Worm (Caenorhabditis elegans) whole organism, L4 larva: Measurements from ENCODE around the gene cut-4.

Source experiments
- F26F4.8 ChIP-seq: fragments of 200-800 bp; sonication (Bioruptor generic); conservative IDR thresholded peaks from 2 replicates; pipeline ENCODE4 v1.3.6; 2022; ENCODE audit warnings: missing genetic modification characterization, missing compliant biosample characterization
- F44E2.7 ChIP-seq: fragments of 200-800 bp; sonication (Bioruptor generic); IDR thresholded peaks from 2 replicates; pipeline ENCODE4 v2.1.2; 2022; ENCODE audit warnings: missing genetic modification characterization, missing compliant biosample characterization
- F49E8.2 ChIP-seq: sonication (generic microtip); optimal IDR thresholded peaks from 2 replicates; lab custom pipeline; 2016; ENCODE audit warnings: missing compliant biosample characterization, mild to moderate bottlenecking, missing genetic modification characterization, borderline replicate concordance
- T20F7.1 ChIP-seq: fragments of 200-800 bp; sonication (Bioruptor generic); optimal IDR thresholded peaks from 2 replicates; lab custom pipeline; 2018; ENCODE audit warnings: mild to moderate bottlenecking, missing genetic modification characterization, missing compliant biosample characterization
- T26A8.4 ChIP-seq: fragments of 200-800 bp; sonication (Bioruptor generic); IDR thresholded peaks from 2 replicates; pipeline ENCODE4 v1.3.6; 2022; ENCODE audit warnings: missing genetic modification characterization, missing compliant biosample characterization
- Y5F2A.4 ChIP-seq: fragments of 200-800 bp; sonication (Bioruptor generic); optimal IDR thresholded peaks from 2 replicates; lab custom pipeline; 2018; ENCODE audit warnings: mild to moderate bottlenecking, missing genetic modification characterization, missing compliant biosample characterization
- aly-2 ChIP-seq: sonication (generic microtip); optimal IDR thresholded peaks from 2 replicates; lab custom pipeline; 2018; ENCODE audit warnings: missing biosample characterization, missing genetic modification characterization
- ceh-32 ChIP-seq: sonication (generic microtip); optimal IDR thresholded peaks from 2 replicates; lab custom pipeline; 2016; ENCODE audit warnings: mild to moderate bottlenecking, missing genetic modification characterization, missing compliant biosample characterization; ENCODE audit not compliant: poor library complexity
- ceh-62 ChIP-seq: sonication (generic microtip); optimal IDR thresholded peaks from 2 replicates; lab custom pipeline; 2017; ENCODE audit warnings: missing biosample characterization, missing genetic modification characterization
- ceh-82 ChIP-seq: sonication (generic microtip); optimal IDR thresholded peaks from 2 replicates; lab custom pipeline; 2017; ENCODE audit warnings: missing biosample characterization, missing genetic modification characterization
- ces-1 ChIP-seq: fragments of 150-350 bp; sonication (generic microtip); optimal IDR thresholded peaks from 4 replicates; lab custom pipeline; 2014; ENCODE audit warnings: missing biosample characterization, missing genetic modification reagents, missing genetic modification characterization
- cey-2 ChIP-seq: sonication (generic microtip); optimal IDR thresholded peaks from 3 replicates; lab custom pipeline; 2017; ENCODE audit warnings: missing genetic modification characterization, mild to moderate bottlenecking, missing compliant biosample characterization, antibody characterized with exemption, borderline replicate concordance; ENCODE audit not compliant: insufficient read depth
- daf-12 ChIP-seq: fragments of 150-350 bp; optimal IDR thresholded peaks from 2 replicates; lab custom pipeline; 2014; ENCODE audit warnings: missing biosample characterization, missing genetic modification reagents, missing genetic modification characterization
- daf-19 ChIP-seq: fragments of 200-800 bp; sonication (Bioruptor generic); conservative IDR thresholded peaks from 2 replicates; pipeline ENCODE4 v1.3.6; 2022; ENCODE audit warnings: missing genetic modification characterization, missing compliant biosample characterization
- dpl-1 ChIP-seq: fragments of 150-350 bp; optimal IDR thresholded peaks from 2 replicates; lab custom pipeline; 2014; ENCODE audit warnings: missing biosample characterization, missing genetic modification reagents, missing genetic modification characterization
- egl-43 ChIP-seq: fragments of 200-800 bp; sonication (Bioruptor generic); IDR thresholded peaks from 2 replicates; pipeline ENCODE4 v1.3.6; 2022; ENCODE audit warnings: missing genetic modification reagents, missing genetic modification characterization, missing compliant biosample characterization
- fos-1 ChIP-seq: fragments of 150-350 bp; optimal IDR thresholded peaks from 2 replicates; lab custom pipeline; 2014; ENCODE audit warnings: missing biosample characterization, missing genetic modification characterization
- gei-8 ChIP-seq: fragments of 200-800 bp; sonication (Bioruptor generic); optimal IDR thresholded peaks from 2 replicates; lab custom pipeline; 2018; ENCODE audit warnings: mild to moderate bottlenecking, missing genetic modification characterization, missing compliant biosample characterization
- hlh-11 ChIP-seq: fragments of 200-800 bp; sonication (Bioruptor generic); optimal IDR thresholded peaks from 2 replicates; lab custom pipeline; 2018; ENCODE audit warnings: mild to moderate bottlenecking, missing genetic modification characterization, missing compliant biosample characterization
- hlh-30 ChIP-seq: sonication (generic microtip); optimal IDR thresholded peaks from 2 replicates; lab custom pipeline; 2017; ENCODE audit warnings: antibody characterized with exemption, mild to moderate bottlenecking, missing genetic modification characterization, missing compliant biosample characterization; ENCODE audit not compliant: insufficient read depth
- hmg-1.1 ChIP-seq: fragments of 200-800 bp; sonication (Bioruptor generic); IDR thresholded peaks from 2 replicates; pipeline ENCODE4 v1.3.6; 2022; ENCODE audit warnings: missing genetic modification reagents, missing genetic modification characterization, missing compliant biosample characterization
- jun-1 ChIP-seq: fragments of 150-350 bp; optimal IDR thresholded peaks from 2 replicates; lab custom pipeline; 2014; ENCODE audit warnings: missing biosample characterization, missing genetic modification reagents, missing genetic modification characterization
- lim-7 ChIP-seq: fragments of 200-800 bp; sonication (Bioruptor generic); IDR thresholded peaks from 2 replicates; pipeline ENCODE4 v1.3.6; 2022; ENCODE audit warnings: missing genetic modification characterization, missing compliant biosample characterization
- lin-1 ChIP-seq: fragments of 200-800 bp; sonication (Bioruptor generic); IDR thresholded peaks from 2 replicates; pipeline ENCODE4 v1.3.6; 2022; ENCODE audit warnings: missing genetic modification reagents, missing genetic modification characterization, missing compliant biosample characterization
- lin-13 ChIP-seq: fragments of 150-350 bp; optimal IDR thresholded peaks from 2 replicates; lab custom pipeline; 2014; ENCODE audit warnings: missing biosample characterization, missing genetic modification reagents, missing genetic modification characterization
- lin-29 ChIP-seq: fragments of 200-800 bp; sonication (Bioruptor generic); IDR thresholded peaks from 2 replicates; pipeline ENCODE4 v1.3.6; 2022; ENCODE audit warnings: missing genetic modification reagents, missing genetic modification characterization, missing compliant biosample characterization
- lin-39 ChIP-seq: fragments of 150-350 bp; optimal IDR thresholded peaks from 2 replicates; lab custom pipeline; 2014; ENCODE audit warnings: missing biosample characterization, missing genetic modification reagents, missing genetic modification characterization
- lir-3 ChIP-seq: sonication (generic microtip); optimal IDR thresholded peaks from 2 replicates; lab custom pipeline; 2016; ENCODE audit warnings: mild to moderate bottlenecking, missing genetic modification characterization, missing compliant biosample characterization
- madf-5 ChIP-seq, 2 experiments: fragments of 200-800 bp; sonication (Bioruptor generic); IDR thresholded peaks; 2 replicates each; pipeline ENCODE4 v1.3.6; 2022; ENCODE audit warnings: missing compliant biosample characterization in 2 of 2, missing genetic modification characterization in 2 of 2
- madf-9 ChIP-seq: fragments of 200-800 bp; sonication (Bioruptor generic); conservative IDR thresholded peaks from 2 replicates; pipeline ENCODE4 v1.3.6; 2022; ENCODE audit warnings: missing genetic modification reagents, missing genetic modification characterization, missing compliant biosample characterization
- mdt-29 ChIP-seq: fragments of 200-800 bp; sonication (Bioruptor generic); IDR thresholded peaks from 2 replicates; pipeline ENCODE4 v1.3.6; 2022; ENCODE audit warnings: missing genetic modification reagents, missing genetic modification characterization, missing compliant biosample characterization
- mxl-2 ChIP-seq: fragments of 200-800 bp; sonication (Bioruptor generic); conservative IDR thresholded peaks from 2 replicates; pipeline ENCODE4 v1.3.6; 2022; ENCODE audit warnings: missing genetic modification reagents, missing genetic modification characterization, missing compliant biosample characterization
- mxl-3 ChIP-seq: fragments of 200-800 bp; sonication (Bioruptor generic); optimal IDR thresholded peaks from 2 replicates; lab custom pipeline; 2018; ENCODE audit warnings: mild to moderate bottlenecking, missing genetic modification characterization, missing compliant biosample characterization
- nhr-11 ChIP-seq: fragments of 150-350 bp; optimal IDR thresholded peaks from 2 replicates; lab custom pipeline; 2014; ENCODE audit warnings: missing biosample characterization, missing genetic modification characterization
- nhr-237 ChIP-seq: sonication (generic microtip); optimal IDR thresholded peaks from 2 replicates; lab custom pipeline; 2017; ENCODE audit warnings: missing biosample characterization, missing genetic modification characterization
- nhr-25 ChIP-seq: sonication (generic microtip); optimal IDR thresholded peaks from 2 replicates; lab custom pipeline; 2017; ENCODE audit warnings: missing genetic modification characterization, mild to moderate bottlenecking, missing compliant biosample characterization, antibody characterized with exemption, moderate library complexity, borderline replicate concordance; ENCODE audit not compliant: insufficient read depth
- nhr-41 ChIP-seq: fragments of 200-800 bp; sonication (Bioruptor generic); IDR thresholded peaks from 2 replicates; pipeline ENCODE4 v1.3.6; 2022; ENCODE audit warnings: missing genetic modification reagents, missing genetic modification characterization, missing compliant biosample characterization
- nhr-42 ChIP-seq: fragments of 200-800 bp; sonication (Bioruptor generic); IDR thresholded peaks from 2 replicates; pipeline ENCODE4 v1.3.6; 2022; ENCODE audit warnings: missing genetic modification characterization, missing compliant biosample characterization
- nhr-48 ChIP-seq: sonication (generic microtip); optimal IDR thresholded peaks from 2 replicates; lab custom pipeline; 2016; ENCODE audit warnings: mild to moderate bottlenecking, missing genetic modification characterization, missing compliant biosample characterization
- nhr-76 ChIP-seq: fragments of 150-350 bp; optimal IDR thresholded peaks from 2 replicates; lab custom pipeline; 2014; ENCODE audit warnings: missing biosample characterization, missing genetic modification characterization
- nhr-77 ChIP-seq: fragments of 150-350 bp; optimal IDR thresholded peaks from 2 replicates; lab custom pipeline; 2014; ENCODE audit warnings: missing biosample characterization, missing genetic modification characterization
- pha-4 ChIP-seq, 2 experiments: fragments of 150-350 bp in 1 of 2; fragments of 200-800 bp in 1 of 2; sonication (Bioruptor generic) in 1 of 2; IDR thresholded peaks in 1 of 2; optimal IDR thresholded peaks in 1 of 2; 2 replicates each; pipeline versions ENCODE4 v1.3.6 to Lab custom; 2014 to 2022; ENCODE audit warnings: missing genetic modification characterization in 2 of 2, missing genetic modification reagents in 2 of 2, missing biosample characterization in 1 of 2, missing compliant biosample characterization in 1 of 2
- rbr-2 ChIP-seq: sonication (generic microtip); optimal IDR thresholded peaks from 2 replicates; lab custom pipeline; 2016; ENCODE audit warnings: missing genotype, missing genetic modification characterization, missing compliant biosample characterization
- snpc-1.2 ChIP-seq: fragments of 200-800 bp; sonication (Bioruptor generic); IDR thresholded peaks from 2 replicates; pipeline ENCODE4 v1.3.6; 2022; ENCODE audit warnings: missing genetic modification reagents, missing genetic modification characterization, missing compliant biosample characterization
- spr-1 ChIP-seq: sonication (generic microtip); optimal IDR thresholded peaks from 2 replicates; lab custom pipeline; 2016; ENCODE audit warnings: mild to moderate bottlenecking, missing genetic modification characterization, missing compliant biosample characterization
- unc-62 ChIP-seq, 3 experiments: fragments of 150-350 bp in 1 of 3; sonication (generic microtip); optimal IDR thresholded peaks in 2 of 3; peaks in 1 of 3; 1 replicate in 1 of 3; 2 replicates in 2 of 3; lab custom pipeline; 2014 to 2017; ENCODE audit warnings: missing biosample characterization in 3 of 3, missing genetic modification characterization in 3 of 3, missing genetic modification reagents in 3 of 3, missing genotype in 1 of 3
- zfp-3 ChIP-seq: fragments of 200-800 bp; sonication (Bioruptor generic); conservative IDR thresholded peaks from 2 replicates; pipeline ENCODE4 v1.3.6; 2022; ENCODE audit warnings: missing genetic modification reagents, missing genetic modification characterization, missing compliant biosample characterization
- zip-2 ChIP-seq: fragments of 150-350 bp; optimal IDR thresholded peaks from 2 replicates; lab custom pipeline; 2014; ENCODE audit warnings: missing biosample characterization, missing genetic modification characterization
- ztf-11 ChIP-seq: fragments of 150-350 bp; optimal IDR thresholded peaks from 2 replicates; lab custom pipeline; 2014; ENCODE audit warnings: missing biosample characterization, missing genetic modification characterization
- ztf-7 ChIP-seq: fragments of 150-350 bp; optimal IDR thresholded peaks from 2 replicates; lab custom pipeline; 2014; ENCODE audit warnings: missing biosample characterization, missing genetic modification characterization

Gene cut-4

ce11 chrII:10389038-10389437, 46.9 kb upstream of the cut-4 start (continued):
- TF ChIP-seq nhr-11 (tag; lab: Kevin White, UChicago) (peak; percentile 16), madf-5 (GFP tag; IDR thresholded peaks at IDR 0.05; lab: Robert Waterston, UW) (no peak), nhr-237 (no peak), nhr-25 (tag; lab: Kevin White, UChicago) (peak; percentile 78), pha-4 (GFP tag; IDR thresholded peaks at IDR 0.05; lab: Robert Waterston, UW) (0 out of 2 replicates have a peak, but pooled peaks have one; percentile 34), pha-4 (tag; optimal IDR thresholded peaks at IDR 0.05; lab: Kevin White, UChicago) (peak; percentile 73), T26A8.4 (peak; percentile 51; the same call in 1 of the 2 replicates), lir-3 (tag; lab: Kevin White, UChicago) (no peak), cey-2 (tag; lab: Kevin White, UChicago) (peak; percentile 85), mxl-2 (GFP tag; lab: Robert Waterston, UW) (peak; percentile 71), lin-39 (tag; lab: Kevin White, UChicago) (no peak), snpc-1.2 (GFP tag; lab: Robert Waterston, UW) (no peak), ceh-62 (tag; lab: Kevin White, UChicago) (no peak), Y5F2A.4 (GFP tag; lab: Kevin White, UChicago) (no peak), F26F4.8 (no peak), zfp-3 (GFP tag; lab: Robert Waterston, UW) (0 out of 2 replicates have a peak, but pooled peaks have one; percentile 15), jun-1 (no peak), spr-1 (tag; lab: Kevin White, UChicago) (peak; percentile 60), lin-13 (no peak), dpl-1 (GFP tag; lab: Kevin White, UChicago) (peak; percentile 39), mdt-29 (no peak), ces-1 (GFP tag; lab: Kevin White, UChicago) (no peak), ceh-82 (tag; lab: Kevin White, UChicago) (no peak), daf-12 (tag; lab: Kevin White, UChicago) (no peak), madf-9 (GFP tag; lab: Robert Waterston, UW) (0 out of 2 replicates have a peak, but pooled peaks have one; percentile 31), F44E2.7 (GFP tag; lab: Robert Waterston, UW) (no peak), lin-1 (GFP tag; lab: Robert Waterston, UW) (0 out of 2 replicates have a peak, but pooled peaks have one; percentile 19), nhr-42 (0 out of 2 replicates have a peak, but pooled peaks have one; percentile 26), ztf-11 (tag; lab: Kevin White, UChicago) (no peak), ztf-7 (tag; lab: Kevin White, UChicago) (no peak), nhr-48 (tag; lab: Kevin White, UChicago) (peak; percentile 91), nhr-76 (tag; lab: Kevin White, UChicago) (no peak), ceh-32 (no peak), unc-62 (GFP tag; optimal IDR thresholded peaks at IDR 0.05 in 1 of 2; lab: Kevin White, UChicago) (peak in 1 of 2 experiments; percentile 96), unc-62 (tag; optimal IDR thresholded peaks at IDR 0.05; lab: Kevin White, UChicago) (no peak), egl-43 (no peak), mxl-3 (GFP tag; lab: Kevin White, UChicago) (peak; percentile 93), lin-29 (peak; percentile 52; the same call in 1 of the 2 replicates), T20F7.1 (peak; percentile 78), rbr-2 (tag; lab: Kevin White, UChicago) (no peak), F49E8.2 (tag; lab: Kevin White, UChicago) (no peak), hlh-11 (tag; lab: Kevin White, UChicago) (peak; percentile 96), aly-2 (tag; lab: Kevin White, UChicago) (no peak), hlh-30 (tag; lab: Kevin White, UChicago) (peak; percentile 97), daf-19 (GFP tag; lab: Robert Waterston, UW) (no peak), nhr-41 (GFP tag; lab: Robert Waterston, UW) (no peak), gei-8 (GFP tag; lab: Kevin White, UChicago) (peak; percentile 54), nhr-77 (peak; percentile 63), hmg-1.1 (GFP tag; lab: Robert Waterston, UW) (peak; percentile 51), lim-7 (GFP tag; lab: Robert Waterston, UW) (no peak), fos-1 (tag; lab: Kevin White, UChicago) (no peak), zip-2 (tag; lab: Kevin White, UChicago) (no peak)
